Fruit fly (Drosophila melanogaster) ovary, adult (tissue): Measurements from ENCODE around the gene Nlg2.

ENCODE experiments used
- CG17801 ChIP-seq: fragments of 200-800 bp; optimal IDR thresholded peaks from 2 replicates; lab custom pipeline; 2019; ENCODE audit warnings: missing biosample characterization, mild to moderate bottlenecking, missing genetic modification characterization, moderate library complexity; ENCODE audit not compliant: partially characterized antibody

The Nlg2 gene

dm6 chr2L:6874526-6875198 is at the start of gene Nlg2:
Gene Nlg2 (plus strand): TSS chr2L:6874900.
- TF ChIP-seq CG17801: no peak

- TF ChIP-seq CG17801: no peak
Measured at dm6 chr2L:6826298-6826697, 48.4 kb upstream of the Nlg2 start.

- TF ChIP-seq CG17801: no peak
Measured at dm6 chr2L:6827558-6828122, 47.1 kb upstream of the Nlg2 start.

- TF ChIP-seq CG17801: no peak
Measured at dm6 chr2L:6830264-6830729, 44.4 kb upstream of the Nlg2 start.

- no peak for TF ChIP-seq CG17801
Measured at dm6 chr2L:6833661-6834073, 41.0 kb upstream of the Nlg2 start.

dm6 chr2L:6836114-6836513 is 38.6 kb upstream of the Nlg2 start:
- no peak for TF ChIP-seq CG17801

dm6 chr2L:6837829-6838228 is 36.9 kb upstream of the Nlg2 start:
- no peak for TF ChIP-seq CG17801

dm6 chr2L:6841349-6841748 is 33.4 kb upstream of the Nlg2 start:
- TF ChIP-seq CG17801: no peak

dm6 chr2L:6843434-6843833 is 31.3 kb upstream of the Nlg2 start:
- no peak for TF ChIP-seq CG17801

dm6 chr2L:6850963-6851362 is 23.7 kb upstream of the Nlg2 start:
- TF ChIP-seq CG17801: no peak

dm6 chr2L:6851963-6852671 is 22.6 kb upstream of the Nlg2 start, which contains the start of gene Rca1:
Gene Rca1 (plus strand): TSS chr2L:6852315.
- TF ChIP-seq CG17801: no peak

- TF ChIP-seq CG17801: no peak
Measured at dm6 chr2L:6853917-6854316, 20.8 kb upstream of the Nlg2 start.

dm6 chr2L:6868178-6868867 is 6.4 kb upstream of the Nlg2 start:
- no peak for TF ChIP-seq CG17801

dm6 chr2L:6870289-6870688 is 4.4 kb upstream of the Nlg2 start, which contains the start of gene Nha1:
Gene Nha1 (minus strand): TSS chr2L:6870389.
- TF ChIP-seq CG17801: no peak

dm6 chr2L:6870777-6871176 is 3.9 kb upstream of the Nlg2 start:
- no peak for TF ChIP-seq CG17801

dm6 chr2L:6874006-6874405 is 694 bp upstream of the Nlg2 start:
- TF ChIP-seq CG17801: no peak

- peak; percentile 10 for TF ChIP-seq CG17801
Measured at dm6 chr2L:6907761-6908160, 33.1 kb downstream of the Nlg2 start, which contains the start of the genes Polr1F and Rat1. Gene Polr1F (minus strand): TSS chr2L:6907844. Gene Rat1 (plus strand): TSS chr2L:6908083.
